Fruit fly (Drosophila melanogaster) whole organism, embryonic: Measurements from ENCODE around the gene CG1092.

ENCODE experiments used
- Atf6 ChIP-seq: fragments of 200-800 bp; sonication (Bioruptor generic); IDR thresholded peaks from 2 replicates; pipeline ENCODE4 v1.3.6; 2022; ENCODE audit warnings: missing biosample characterization, missing genetic modification characterization
- CG10209 ChIP-seq: fragments of 200-800 bp; sonication (Bioruptor generic); optimal IDR thresholded peaks from 3 replicates; lab custom pipeline; 2017; ENCODE audit warnings: missing biosample characterization, mild to moderate bottlenecking, missing genetic modification characterization, missing genetic modification reagents
- CG1024 ChIP-seq: fragments of 200-800 bp; sonication (Bioruptor generic); IDR thresholded peaks from 2 replicates; pipeline ENCODE4 v1.3.6; 2022; ENCODE audit warnings: missing biosample characterization, missing genetic modification characterization
- CG11398 ChIP-seq: fragments of 200-800 bp; sonication (Bioruptor generic); optimal IDR thresholded peaks from 2 replicates; lab custom pipeline; 2016; ENCODE audit warnings: missing biosample characterization, missing genetic modification characterization
- CG13287 ChIP-seq: fragments of 200-800 bp; sonication (Bioruptor generic); IDR thresholded peaks from 2 replicates; pipeline ENCODE4 v1.3.6; 2022; ENCODE audit warnings: missing biosample characterization, missing genetic modification characterization; ENCODE audit not compliant: partially characterized antibody
- CG13894 ChIP-seq: fragments of 200-800 bp; sonication (Bioruptor generic); optimal IDR thresholded peaks from 3 replicates; lab custom pipeline; 2018; ENCODE audit warnings: missing biosample characterization, mild to moderate bottlenecking, missing genetic modification characterization, moderate library complexity
- CG17328 ChIP-seq: fragments of 200-800 bp; sonication (Bioruptor generic); IDR thresholded peaks from 2 replicates; pipeline ENCODE4 v1.3.6; 2022; ENCODE audit warnings: missing biosample characterization, missing genetic modification characterization
- CG17359 ChIP-seq: fragments of 200-800 bp; sonication (Bioruptor generic); optimal IDR thresholded peaks from 3 replicates; lab custom pipeline; 2018; ENCODE audit warnings: missing biosample characterization, mild to moderate bottlenecking, missing genetic modification characterization, moderate library complexity
- CG17612 ChIP-seq: fragments of 200-800 bp; sonication (Bioruptor generic); IDR thresholded peaks from 2 replicates; pipeline ENCODE4 v1.3.6; 2022; ENCODE audit warnings: missing biosample characterization, missing genetic modification characterization
- CG1792 ChIP-seq: fragments of 200-800 bp; sonication (Bioruptor generic); optimal IDR thresholded peaks from 2 replicates; lab custom pipeline; 2016; ENCODE audit warnings: missing biosample characterization, missing genetic modification characterization
- CG18262 ChIP-seq: fragments of 200-800 bp; optimal IDR thresholded peaks from 3 replicates; lab custom pipeline; 2019; ENCODE audit warnings: missing biosample characterization, mild to moderate bottlenecking, missing genetic modification characterization, moderate library complexity
- CG2678 ChIP-seq: fragments of 200-800 bp; sonication (Bioruptor generic); optimal IDR thresholded peaks from 3 replicates; lab custom pipeline; 2019; ENCODE audit warnings: missing biosample characterization, mild to moderate bottlenecking, missing genetic modification characterization, moderate library complexity
- CG32772 ChIP-seq: fragments of 200-800 bp; sonication (Bioruptor generic); IDR thresholded peaks from 2 replicates; pipeline ENCODE4 v1.3.6; 2022; ENCODE audit warnings: missing biosample characterization, missing genetic modification characterization
- CG3995 ChIP-seq: fragments of 200-800 bp; sonication (Bioruptor generic); optimal IDR thresholded peaks from 3 replicates; lab custom pipeline; 2016; ENCODE audit warnings: missing biosample characterization, missing genetic modification characterization
- CG6791 ChIP-seq: fragments of 200-800 bp; sonication (Bioruptor generic); IDR thresholded peaks from 3 replicates; pipeline ENCODE4 v1.3.6; 2022; ENCODE audit warnings: missing biosample characterization, missing genetic modification characterization; ENCODE audit not compliant: partially characterized antibody
- CG6854 ChIP-seq: fragments of 200-800 bp; sonication (Bioruptor generic); optimal IDR thresholded peaks from 3 replicates; lab custom pipeline; 2017; ENCODE audit warnings: missing biosample characterization, mild to moderate bottlenecking, missing genetic modification characterization
- CG7987 ChIP-seq: fragments of 200-800 bp; sonication (Bioruptor generic); optimal IDR thresholded peaks from 2 replicates; lab custom pipeline; 2018; ENCODE audit warnings: missing biosample characterization, mild to moderate bottlenecking, missing genetic modification characterization, moderate library complexity
- CG8089 ChIP-seq: fragments of 200-800 bp; sonication (Bioruptor generic); optimal IDR thresholded peaks from 3 replicates; lab custom pipeline; 2016; ENCODE audit warnings: missing biosample characterization, missing genetic modification characterization
- CG8924 ChIP-seq: fragments of 200-800 bp; optimal IDR thresholded peaks from 3 replicates; lab custom pipeline; 2019; ENCODE audit warnings: missing biosample characterization, mild to moderate bottlenecking, missing genetic modification characterization, moderate library complexity
- Fer2 ChIP-seq: fragments of 200-800 bp; sonication (Bioruptor generic); optimal IDR thresholded peaks from 2 replicates; lab custom pipeline; 2018; ENCODE audit warnings: missing biosample characterization, mild to moderate bottlenecking, missing genetic modification characterization, moderate library complexity
- Gsc ChIP-seq: fragments of 200-800 bp; sonication (Bioruptor generic); IDR thresholded peaks from 2 replicates; pipeline ENCODE4 v1.3.6; 2022; ENCODE audit warnings: missing biosample characterization, missing genetic modification characterization
- Hr3 ChIP-seq: fragments of 200-800 bp; sonication (Bioruptor generic); optimal IDR thresholded peaks from 3 replicates; lab custom pipeline; 2016; ENCODE audit warnings: missing biosample characterization, missing genetic modification characterization
- Jarid2 ChIP-seq: fragments of 200-800 bp; sonication (Bioruptor generic); optimal IDR thresholded peaks from 3 replicates; lab custom pipeline; 2017; ENCODE audit warnings: mild to moderate bottlenecking, missing biosample characterization, missing genetic modification reagents, missing genetic modification characterization
- Lpt ChIP-seq: fragments of >200 bp; optimal IDR thresholded peaks from 2 replicates; lab custom pipeline; 2018; ENCODE audit warnings: missing biosample characterization, missing genetic modification characterization
- MTF-1 ChIP-seq: fragments of 200-800 bp; sonication (Bioruptor generic); optimal IDR thresholded peaks from 2 replicates; lab custom pipeline; 2018; ENCODE audit warnings: missing biosample characterization, mild to moderate bottlenecking, missing genetic modification characterization, borderline replicate concordance
- Myb ChIP-seq: fragments of 200-800 bp; sonication (Bioruptor generic); optimal IDR thresholded peaks from 2 replicates; lab custom pipeline; 2016; ENCODE audit warnings: missing biosample characterization, missing genetic modification characterization
- NC2β ChIP-seq: fragments of 200-800 bp; sonication (Bioruptor generic); optimal IDR thresholded peaks from 2 replicates; lab custom pipeline; 2016; ENCODE audit warnings: missing biosample characterization, missing genetic modification characterization
- Stat92E ChIP-seq, 3 experiments: fragments of >200 bp in 2 of 3; fragments of 200-800 bp in 1 of 3; sonication (Bioruptor generic) in 1 of 3; optimal IDR thresholded peaks; 2 replicates each; lab custom pipeline; 2017 to 2019; ENCODE audit warnings: missing biosample characterization in 3 of 3, missing genetic modification characterization in 3 of 3, mild to moderate bottlenecking in 1 of 3, moderate library complexity in 1 of 3
- Vsx1 ChIP-seq: fragments of 200-800 bp; sonication (Bioruptor generic); optimal IDR thresholded peaks from 2 replicates; lab custom pipeline; 2017; ENCODE audit warnings: missing biosample characterization, mild to moderate bottlenecking, missing genetic modification characterization, missing genetic modification reagents
- ato ChIP-seq: fragments of 200-800 bp; sonication (Bioruptor generic); IDR thresholded peaks from 2 replicates; pipeline ENCODE4 v1.3.6; 2022; ENCODE audit warnings: missing biosample characterization, missing genetic modification characterization; ENCODE audit not compliant: partially characterized antibody
- bowl ChIP-seq: fragments of 200-800 bp; sonication (Bioruptor generic); IDR thresholded peaks from 2 replicates; pipeline ENCODE4 v1.3.6; 2022; ENCODE audit warnings: missing biosample characterization, missing genetic modification characterization
- caup ChIP-seq: fragments of 200-800 bp; sonication (Bioruptor generic); optimal IDR thresholded peaks from 3 replicates; lab custom pipeline; 2017; ENCODE audit warnings: missing biosample characterization, mild to moderate bottlenecking, missing genetic modification characterization, moderate library complexity; ENCODE audit not compliant: severe bottlenecking
- da ChIP-seq: fragments of 200-800 bp; sonication (Bioruptor generic); optimal IDR thresholded peaks from 2 replicates; lab custom pipeline; 2016; ENCODE audit warnings: missing biosample characterization, missing genetic modification characterization
- dan ChIP-seq: fragments of 200-800 bp; sonication (Bioruptor generic); IDR thresholded peaks from 2 replicates; pipeline ENCODE4 v1.3.6; 2022; ENCODE audit warnings: missing biosample characterization, missing genetic modification characterization
- disco-r ChIP-seq: fragments of 200-800 bp; sonication (Bioruptor generic); optimal IDR thresholded peaks from 2 replicates; lab custom pipeline; 2016; ENCODE audit warnings: missing biosample characterization, missing genetic modification characterization
- dm ChIP-seq: fragments of 200-800 bp; sonication (Bioruptor generic); optimal IDR thresholded peaks from 3 replicates; lab custom pipeline; 2016; ENCODE audit warnings: missing biosample characterization, missing genetic modification characterization
- en ChIP-seq: fragments of 200-800 bp; sonication (Bioruptor generic); optimal IDR thresholded peaks from 2 replicates; lab custom pipeline; 2016; ENCODE audit warnings: missing biosample characterization, missing genetic modification characterization
- gsb-n ChIP-seq: fragments of 200-800 bp; sonication (Bioruptor generic); optimal IDR thresholded peaks from 3 replicates; lab custom pipeline; 2018; ENCODE audit warnings: missing biosample characterization, mild to moderate bottlenecking, missing genetic modification characterization
- hb ChIP-seq: fragments of 200-800 bp; sonication (Bioruptor generic); IDR thresholded peaks from 3 replicates; pipeline ENCODE4 v1.3.6; 2022; ENCODE audit warnings: missing biosample characterization, missing genetic modification characterization; ENCODE audit not compliant: partially characterized antibody
- maf-S ChIP-seq: fragments of 200-800 bp; sonication (Bioruptor generic); optimal IDR thresholded peaks from 2 replicates; lab custom pipeline; 2016; ENCODE audit warnings: missing biosample characterization, missing genetic modification characterization
- oc ChIP-seq: fragments of 200-800 bp; sonication (Bioruptor generic); optimal IDR thresholded peaks from 2 replicates; lab custom pipeline; 2018; ENCODE audit warnings: missing biosample characterization, mild to moderate bottlenecking, missing genetic modification characterization, moderate library complexity
- prd ChIP-seq, 3 experiments: fragments of >200 bp in 2 of 3; fragments of 200-800 bp in 1 of 3; sonication (Bioruptor generic) in 1 of 3; optimal IDR thresholded peaks in 2 of 3; IDR thresholded peaks in 1 of 3; 2 replicates in 2 of 3; 3 replicates in 1 of 3; pipeline versions ENCODE4 v1.3.6 to Lab custom; 2017 to 2022; ENCODE audit warnings: missing biosample characterization in 1 of 3, missing genetic modification characterization in 1 of 3
- row ChIP-seq: fragments of 200-800 bp; sonication (Bioruptor generic); IDR thresholded peaks from 3 replicates; pipeline ENCODE4 v1.3.6; 2022; ENCODE audit warnings: missing biosample characterization, missing genetic modification characterization
- sens-2 ChIP-seq: fragments of 200-800 bp; sonication (Bioruptor generic); IDR thresholded peaks from 2 replicates; pipeline ENCODE4 v1.3.6; 2022; ENCODE audit warnings: missing biosample characterization, missing genetic modification characterization
- sim ChIP-seq: fragments of 200-800 bp; sonication (Bioruptor generic); IDR thresholded peaks from 2 replicates; pipeline ENCODE4 v1.3.6; 2022; ENCODE audit warnings: missing biosample characterization, missing genetic modification characterization
- sna ChIP-seq: fragments of 200-800 bp; sonication (Bioruptor generic); IDR thresholded peaks from 2 replicates; pipeline ENCODE4 v1.3.6; 2022; ENCODE audit warnings: missing biosample characterization, missing genetic modification characterization; ENCODE audit not compliant: partially characterized antibody
- twi ChIP-seq: fragments of 200-800 bp; optimal IDR thresholded peaks from 2 replicates; lab custom pipeline; 2019; ENCODE audit warnings: missing biosample characterization, mild to moderate bottlenecking, missing genetic modification characterization, moderate library complexity
- unpg ChIP-seq: fragments of 200-800 bp; sonication (Bioruptor generic); optimal IDR thresholded peaks from 3 replicates; lab custom pipeline; 2018; ENCODE audit warnings: missing biosample characterization, mild to moderate bottlenecking, missing genetic modification characterization, moderate library complexity
- zf30C ChIP-seq: fragments of 200-800 bp; sonication (Bioruptor generic); optimal IDR thresholded peaks from 3 replicates; lab custom pipeline; 2018; ENCODE audit warnings: missing biosample characterization, mild to moderate bottlenecking, missing genetic modification characterization

The CG1092 gene

DNA sequence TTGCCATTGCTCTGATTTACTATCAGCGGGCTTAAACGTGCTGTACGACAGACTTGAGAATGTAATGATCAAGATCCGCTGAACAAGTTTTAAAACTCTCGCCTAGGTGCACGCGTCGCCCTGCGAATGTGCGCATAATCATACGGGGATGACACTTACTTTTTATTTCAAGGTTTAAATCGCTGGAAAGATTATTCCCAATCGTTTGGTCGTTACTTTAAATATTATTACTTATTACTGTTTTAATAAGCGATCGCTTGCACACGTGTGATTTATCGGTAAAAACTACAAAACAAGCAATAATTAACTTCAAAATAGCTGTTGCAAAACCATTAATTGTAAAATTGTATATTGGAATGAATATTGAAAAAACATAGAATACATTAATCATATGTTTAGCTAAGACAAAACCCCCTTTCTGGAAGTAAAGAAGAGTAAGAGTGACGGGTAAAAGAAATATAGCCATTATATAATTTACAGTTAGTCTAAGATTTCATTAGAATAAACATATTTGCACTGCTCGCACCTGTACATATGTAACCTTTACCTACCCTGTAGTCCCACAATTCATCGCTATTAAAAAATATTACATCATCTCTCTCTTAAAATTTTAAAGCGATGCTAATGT, 37.3 kb upstream of the CG1092 start, which contains the start of gene DhpD (continued):
- TF ChIP-seq Vsx1 (GFP tag; lab: Kevin White, UChicago), result no peak
- TF ChIP-seq CG8924 (tag; lab: Kevin White, UChicago), result no peak
- no peak for TF ChIP-seq NC2β
- peak; percentile 80 for TF ChIP-seq CG17328 (GFP tag; lab: Robert Waterston, UW)
- TF ChIP-seq CG6791, result peak; percentile 88
- TF ChIP-seq CG1792 (GFP tag; lab: Kevin White, UChicago), result no peak
- peak; percentile 24 for TF ChIP-seq CG6854
- TF ChIP-seq unpg (GFP tag; lab: Kevin White, UChicago), result peak; percentile 67
- TF ChIP-seq MTF-1 (GFP tag; lab: Kevin White, UChicago), result no peak
- no peak for TF ChIP-seq CG11398 (GFP tag; lab: Kevin White, UChicago)
- no peak for TF ChIP-seq gsb-n (tag; lab: Kevin White, UChicago)
- peak; percentile 2 for TF ChIP-seq twi (tag; lab: Kevin White, UChicago)
- no peak for TF ChIP-seq bowl (GFP tag; lab: Robert Waterston, UW)
- TF ChIP-seq zf30C (GFP tag; lab: Kevin White, UChicago), result no peak
- TF ChIP-seq CG17612 (GFP tag; lab: Robert Waterston, UW), result peak; percentile 68; the same call in 1 of the 2 replicates
- peak; percentile 76 for TF ChIP-seq CG17359 (tag; lab: Kevin White, UChicago)
- peak; percentile 69 for TF ChIP-seq CG10209 (GFP tag; lab: Kevin White, UChicago)
- TF ChIP-seq sim (GFP tag; lab: Robert Waterston, UW), result no peak
- TF ChIP-seq dan, result no peak
- TF ChIP-seq ato (GFP tag; lab: Robert Waterston, UW), result peak; percentile 93
- peak; percentile 39 for TF ChIP-seq CG32772 (GFP tag; lab: Robert Waterston, UW)
- no peak for TF ChIP-seq maf-S (GFP tag; lab: Kevin White, UChicago)
- no peak for TF ChIP-seq Lpt
- peak; percentile 88 for TF ChIP-seq row (GFP tag; lab: Robert Waterston, UW)
- peak; percentile 68 for TF ChIP-seq CG18262 (tag; lab: Kevin White, UChicago)
- no peak for TF ChIP-seq disco-r (GFP tag; lab: Kevin White, UChicago)
- peak; percentile 68 for TF ChIP-seq CG13287 (GFP tag; lab: Robert Waterston, UW)
- no peak for TF ChIP-seq oc (tag; lab: Kevin White, UChicago)
- no peak for TF ChIP-seq Gsc (GFP tag; lab: Robert Waterston, UW)
- TF ChIP-seq caup (GFP tag; lab: Kevin White, UChicago), result peak; percentile 79
- TF ChIP-seq sna (GFP tag; lab: Robert Waterston, UW), result no peak
- no peak for TF ChIP-seq Stat92E (GFP tag; optimal IDR thresholded peaks at IDR 0.05; lab: Kevin White, UChicago)
- TF ChIP-seq hb (GFP tag; lab: Robert Waterston, UW), result peak; percentile 93
- TF ChIP-seq CG3995 (GFP tag; lab: Kevin White, UChicago), result peak; percentile 94
- TF ChIP-seq CG7987, result peak; percentile 66
- TF ChIP-seq Myb (GFP tag; lab: Kevin White, UChicago), result peak; percentile 37
- TF ChIP-seq Fer2 (tag; lab: Kevin White, UChicago), result peak; percentile 53
- TF ChIP-seq prd (optimal IDR thresholded peaks at IDR 0.05; lab: Kevin White, UChicago), result no peak
- peak; percentile 81 for TF ChIP-seq prd (GFP tag; IDR thresholded peaks at IDR 0.05; lab: Robert Waterston, UW)
- TF ChIP-seq Atf6 (GFP tag; lab: Robert Waterston, UW), result peak; percentile 69
- TF ChIP-seq CG1024, result peak; percentile 76
- TF ChIP-seq Hr3 (GFP tag; lab: Kevin White, UChicago), result peak; percentile 59
- no peak for TF ChIP-seq sens-2 (GFP tag; lab: Robert Waterston, UW)
- no peak for TF ChIP-seq Jarid2 (GFP tag; lab: Kevin White, UChicago)
- no peak for TF ChIP-seq da
- peak; percentile 35 for TF ChIP-seq dm
- TF ChIP-seq CG2678 (tag; lab: Kevin White, UChicago), result peak; percentile 87
- peak; percentile 6 for TF ChIP-seq CG8089
- no peak for TF ChIP-seq en
- peak; percentile 78 for TF ChIP-seq CG13894
